Worm (Caenorhabditis elegans): ENCODE data around the gene sdz-6.

DNA sequence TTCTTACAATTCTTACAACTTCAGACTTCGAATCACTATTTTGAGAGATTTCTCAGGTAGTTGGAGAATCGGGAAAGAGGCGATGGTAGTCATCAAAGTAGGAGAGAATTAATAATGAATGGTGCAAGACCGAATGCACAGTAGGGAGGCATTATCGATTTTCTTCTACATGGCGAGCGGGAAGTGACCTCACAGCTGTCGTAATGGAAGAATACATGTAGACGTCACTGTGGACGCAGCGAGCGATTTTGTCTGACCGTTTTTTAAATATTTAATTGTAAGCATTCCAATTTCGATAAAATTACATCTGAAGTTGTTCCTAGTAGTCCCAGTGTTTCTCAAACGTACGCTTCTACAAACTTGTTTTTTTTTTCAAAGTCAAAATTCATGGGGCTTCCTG is 10.8 kb upstream of the sdz-6 start, which contains the start of gene F55C9.11:
- TF ChIP-seq unc-62 (GFP tag; optimal IDR thresholded peaks at IDR 0.05) (no peak), K11D2.4 (GFP tag; IDR thresholded peaks at IDR 0.05) (no peak)
